Worm (Caenorhabditis elegans) whole organism, young adult: ENCODE measurements around the gene lgc-21.
A peak's percentile ranks its signal among the peaks of the same experiment; 100 is the strongest.

Experiments
- F22D6.2 ChIP-seq: sonication (generic microtip); optimal IDR thresholded peaks from 2 replicates; lab custom pipeline; 2016; ENCODE audit warnings: mild to moderate bottlenecking, missing genetic modification characterization, missing compliant biosample characterization
- F39B2.1 ChIP-seq: fragments of 200-800 bp; sonication (Bioruptor generic); IDR thresholded peaks from 2 replicates; pipeline ENCODE4 v1.3.6; 2022; ENCODE audit warnings: missing genetic modification reagents, missing genetic modification characterization, missing compliant biosample characterization
- F57A8.1 ChIP-seq: fragments of 200-800 bp; sonication (Bioruptor generic); optimal IDR thresholded peaks from 2 replicates; lab custom pipeline; 2018; ENCODE audit warnings: mild to moderate bottlenecking, missing genetic modification characterization, moderate library complexity, missing compliant biosample characterization
- F57C9.4 ChIP-seq: sonication (generic microtip); optimal IDR thresholded peaks from 2 replicates; lab custom pipeline; 2017; ENCODE audit warnings: mild to moderate bottlenecking, missing genetic modification characterization, missing compliant biosample characterization
- T26A5.8 ChIP-seq: sonication (generic microtip); optimal IDR thresholded peaks from 2 replicates; lab custom pipeline; 2016; ENCODE audit warnings: missing genetic modification characterization, missing compliant biosample characterization
- Y53F4B.3 ChIP-seq: fragments of 200-800 bp; sonication (Bioruptor generic); IDR thresholded peaks from 2 replicates; pipeline ENCODE4 v1.3.6; 2022; ENCODE audit warnings: missing genetic modification reagents, missing genetic modification characterization, missing compliant biosample characterization
- Y79H2A.3 ChIP-seq: fragments of 200-800 bp; sonication (Bioruptor generic); conservative IDR thresholded peaks from 2 replicates; pipeline ENCODE4 v1.3.6; 2022; ENCODE audit warnings: missing genetic modification reagents, missing genetic modification characterization, missing compliant biosample characterization
- aptf-3 ChIP-seq: fragments of 200-800 bp; sonication (Bioruptor generic); IDR thresholded peaks from 2 replicates; pipeline ENCODE4 v1.3.6; 2022; ENCODE audit warnings: missing genetic modification characterization, missing compliant biosample characterization
- bed-2 ChIP-seq: fragments of 200-800 bp; sonication (Bioruptor generic); IDR thresholded peaks from 2 replicates; pipeline ENCODE4 v1.3.6; 2022; ENCODE audit warnings: missing genetic modification reagents, missing genetic modification characterization, missing compliant biosample characterization
- ceh-100 ChIP-seq: fragments of 200-800 bp; sonication (Bioruptor generic); IDR thresholded peaks from 2 replicates; pipeline ENCODE4 v1.3.6; 2022; ENCODE audit warnings: missing genetic modification reagents, missing genetic modification characterization, missing compliant biosample characterization
- ceh-27 ChIP-seq: fragments of 200-800 bp; sonication (Bioruptor generic); optimal IDR thresholded peaks from 2 replicates; lab custom pipeline; 2018; ENCODE audit warnings: mild to moderate bottlenecking, missing genetic modification characterization, moderate library complexity, missing compliant biosample characterization
- ceh-79 ChIP-seq: sonication (generic microtip); optimal IDR thresholded peaks from 2 replicates; lab custom pipeline; 2017; ENCODE audit warnings: mild to moderate bottlenecking, missing genetic modification characterization, missing compliant biosample characterization
- egrh-3 ChIP-seq: fragments of 200-800 bp; sonication (Bioruptor generic); IDR thresholded peaks from 2 replicates; pipeline ENCODE4 v1.3.6; 2022; ENCODE audit warnings: missing genetic modification reagents, missing genetic modification characterization, missing compliant biosample characterization
- gei-17 ChIP-seq: fragments of 200-800 bp; sonication (Bioruptor generic); optimal IDR thresholded peaks from 2 replicates; lab custom pipeline; 2018; ENCODE audit warnings: mild to moderate bottlenecking, missing genetic modification characterization, missing compliant biosample characterization
- hrde-1 ChIP-seq: sonication (generic microtip); optimal IDR thresholded peaks from 2 replicates; lab custom pipeline; 2016; ENCODE audit warnings: missing genetic modification characterization, mild to moderate bottlenecking, missing compliant biosample characterization, moderate library complexity, missing genotype, missing genetic modification reagents, borderline replicate concordance
- hsf-1 ChIP-seq: fragments of 200-800 bp; sonication (Bioruptor generic); IDR thresholded peaks from 2 replicates; pipeline ENCODE4 v1.3.6; 2022; ENCODE audit warnings: missing genetic modification reagents, missing genetic modification characterization, missing compliant biosample characterization
- lag-1 ChIP-seq: fragments of 200-800 bp; sonication (Bioruptor generic); IDR thresholded peaks from 2 replicates; pipeline ENCODE4 v1.3.6; 2022; ENCODE audit warnings: missing genetic modification reagents, missing genetic modification characterization, missing compliant biosample characterization
- let-607 ChIP-seq, 2 experiments: fragments of 200-800 bp in 1 of 2; sonication (Bioruptor generic) in 1 of 2; sonication (generic microtip) in 1 of 2; optimal IDR thresholded peaks; 2 replicates each; lab custom pipeline; 2016 to 2018; ENCODE audit warnings: mild to moderate bottlenecking in 2 of 2, missing compliant biosample characterization in 2 of 2, missing genetic modification characterization in 2 of 2, moderate library complexity in 2 of 2, missing genotype in 1 of 2
- lin-54 ChIP-seq: fragments of 200-800 bp; sonication (Bioruptor generic); optimal IDR thresholded peaks from 2 replicates; lab custom pipeline; 2018; ENCODE audit warnings: mild to moderate bottlenecking, missing genetic modification characterization, missing compliant biosample characterization
- lsy-27 ChIP-seq: sonication (generic microtip); optimal IDR thresholded peaks from 2 replicates; lab custom pipeline; 2017; ENCODE audit warnings: missing genetic modification characterization, mild to moderate bottlenecking, missing compliant biosample characterization, antibody characterized with exemption, missing genotype, borderline replicate concordance; ENCODE audit not compliant: insufficient read depth
- mes-4 ChIP-seq: sonication (generic microtip); optimal IDR thresholded peaks from 2 replicates; lab custom pipeline; 2016; ENCODE audit warnings: missing genotype, missing genetic modification characterization, missing compliant biosample characterization
- nhr-120 ChIP-seq: fragments of 200-800 bp; sonication (Bioruptor generic); IDR thresholded peaks from 2 replicates; pipeline ENCODE4 v1.3.6; 2022; ENCODE audit warnings: missing genetic modification characterization, missing compliant biosample characterization
- nhr-80 ChIP-seq: sonication (generic microtip); optimal IDR thresholded peaks from 2 replicates; lab custom pipeline; 2016; ENCODE audit warnings: missing genetic modification characterization, missing compliant biosample characterization
- sdz-38 ChIP-seq: sonication (generic microtip); optimal IDR thresholded peaks from 2 replicates; lab custom pipeline; 2016; ENCODE audit warnings: missing genotype, missing genetic modification characterization, missing compliant biosample characterization
- snpc-3.4 ChIP-seq: sonication (generic microtip); optimal IDR thresholded peaks from 2 replicates; lab custom pipeline; 2017; ENCODE audit warnings: missing genetic modification characterization, mild to moderate bottlenecking, missing compliant biosample characterization, antibody characterized with exemption, moderate library complexity, missing genotype, missing genetic modification reagents
- snpc-4 ChIP-seq, 5 experiments: fragments of 150-350 bp in 1 of 5; sonication (generic microtip) in 4 of 5; optimal IDR thresholded peaks; 2 replicates each; lab custom pipeline; 2014 to 2018; ENCODE audit warnings: missing genetic modification characterization in 5 of 5, missing biosample characterization in 3 of 5, antibody characterized with exemption in 2 of 5, mild to moderate bottlenecking in 2 of 5, missing compliant biosample characterization in 2 of 5, missing genotype in 2 of 5, moderate library complexity in 2 of 5, missing genetic modification reagents in 1 of 5
- tbp1 ChIP-seq: fragments of 200-800 bp; sonication (Bioruptor generic); optimal IDR thresholded peaks from 2 replicates; lab custom pipeline; 2018; ENCODE audit warnings: mild to moderate bottlenecking, missing genetic modification characterization, missing compliant biosample characterization
- tbx-9 ChIP-seq: sonication (generic microtip); optimal IDR thresholded peaks from 2 replicates; lab custom pipeline; 2016; ENCODE audit warnings: borderline replicate concordance, missing genetic modification characterization, inconsistent platforms, missing compliant biosample characterization
- tlf-1 ChIP-seq: fragments of 200-800 bp; sonication (Bioruptor generic); optimal IDR thresholded peaks from 2 replicates; lab custom pipeline; 2018; ENCODE audit warnings: mild to moderate bottlenecking, missing genetic modification characterization, missing compliant biosample characterization
- unc-62 ChIP-seq: fragments of 150-350 bp; optimal IDR thresholded peaks from 2 replicates; lab custom pipeline; 2014; ENCODE audit warnings: missing biosample characterization, missing genetic modification reagents, missing genetic modification characterization
- xnd-1 ChIP-seq: sonication (generic microtip); optimal IDR thresholded peaks from 2 replicates; lab custom pipeline; 2016; ENCODE audit warnings: missing genotype, missing genetic modification reagents, missing genetic modification characterization, missing compliant biosample characterization
- zfh-2 ChIP-seq: fragments of 200-800 bp; sonication (Bioruptor generic); conservative IDR thresholded peaks from 2 replicates; pipeline ENCODE4 v1.3.6; 2022; ENCODE audit warnings: missing genetic modification reagents, missing genetic modification characterization, missing compliant biosample characterization

The lgc-21 gene

ce11 chrX:14029392-14029791, 38.4 kb downstream of the lgc-21 start:
- TF ChIP-seq tbx-9 = no peak
- TF ChIP-seq F22D6.2 (tag; lab: Kevin White, UChicago) = no peak
- TF ChIP-seq xnd-1 (tag; lab: Kevin White, UChicago) = no peak
- TF ChIP-seq hrde-1 (tag; lab: Kevin White, UChicago) = no peak
- TF ChIP-seq ceh-100 (GFP tag; lab: Robert Waterston, UW) = no peak
- TF ChIP-seq aptf-3 (GFP tag; lab: Robert Waterston, UW) = no peak
- no peak for TF ChIP-seq ceh-79 (tag; lab: Kevin White, UChicago)
- no peak for TF ChIP-seq lin-54 (GFP tag; lab: Kevin White, UChicago)
- no peak for TF ChIP-seq bed-2
- TF ChIP-seq gei-17 (GFP tag; lab: Kevin White, UChicago) = no peak
- no peak for TF ChIP-seq F57A8.1 (GFP tag; lab: Kevin White, UChicago)
- no peak for TF ChIP-seq snpc-4 (GFP tag; optimal IDR thresholded peaks at IDR 0.05; lab: Kevin White, UChicago)
- TF ChIP-seq snpc-4 (tag; optimal IDR thresholded peaks at IDR 0.05; lab: Kevin White, UChicago) = no peak
- TF ChIP-seq F39B2.1 (GFP tag; lab: Robert Waterston, UW) = no peak
- TF ChIP-seq snpc-3.4 (tag; lab: Kevin White, UChicago) = no peak
- TF ChIP-seq tlf-1 (GFP tag; lab: Kevin White, UChicago) = no peak
- no peak for TF ChIP-seq mes-4 (tag; lab: Kevin White, UChicago)
- no peak for TF ChIP-seq Y79H2A.3
- TF ChIP-seq nhr-120 (GFP tag; lab: Robert Waterston, UW) = no peak
- TF ChIP-seq hsf-1 (GFP tag; lab: Robert Waterston, UW) = no peak
- no peak for TF ChIP-seq F57C9.4 (tag; lab: Kevin White, UChicago)

ce11 chrX:14028492-14028891, 39.3 kb downstream of the lgc-21 start:
- TF ChIP-seq F22D6.2 (tag; lab: Kevin White, UChicago) (no peak), ceh-27 (GFP tag; lab: Kevin White, UChicago) (no peak)

ce11 chrX:14026893-14027292, 40.9 kb downstream of the lgc-21 start:
- TF ChIP-seq T26A5.8 (tag; lab: Kevin White, UChicago) = no peak
- TF ChIP-seq lsy-27 (tag; lab: Kevin White, UChicago) = no peak
- peak; percentile 34; the same call in 1 of the 2 replicates for TF ChIP-seq zfh-2 (GFP tag; lab: Robert Waterston, UW)
- TF ChIP-seq lag-1 (GFP tag; lab: Robert Waterston, UW) = no peak
- TF ChIP-seq tbp1 (GFP tag; lab: Kevin White, UChicago) = no peak
- TF ChIP-seq let-607 (tag; optimal IDR thresholded peaks at IDR 0.05; lab: Kevin White, UChicago) = no peak
- TF ChIP-seq mes-4 (tag; lab: Kevin White, UChicago) = no peak
- no peak for TF ChIP-seq egrh-3 (GFP tag; lab: Robert Waterston, UW)
- TF ChIP-seq bed-2 = no peak

ce11 chrX:14024400-14024953, 43.3 kb downstream of the lgc-21 start:
- TF ChIP-seq nhr-80 (tag; lab: Kevin White, UChicago) = peak; percentile 76
- no peak for TF ChIP-seq unc-62 (GFP tag; lab: Kevin White, UChicago)
- no peak for TF ChIP-seq Y53F4B.3 (GFP tag; lab: Robert Waterston, UW)
- no peak for TF ChIP-seq egrh-3 (GFP tag; lab: Robert Waterston, UW)
- no peak for TF ChIP-seq sdz-38 (tag; lab: Kevin White, UChicago)
- 0 out of 2 replicates have a peak, but pooled peaks have one; percentile 25 for TF ChIP-seq zfh-2 (GFP tag; lab: Robert Waterston, UW)
